Worm (Caenorhabditis elegans): ENCODE measurements around the gene srv-10.
A peak's percentile ranks its signal among the peaks of the same experiment; 100 is the strongest.

srv-10 gene

DNA sequence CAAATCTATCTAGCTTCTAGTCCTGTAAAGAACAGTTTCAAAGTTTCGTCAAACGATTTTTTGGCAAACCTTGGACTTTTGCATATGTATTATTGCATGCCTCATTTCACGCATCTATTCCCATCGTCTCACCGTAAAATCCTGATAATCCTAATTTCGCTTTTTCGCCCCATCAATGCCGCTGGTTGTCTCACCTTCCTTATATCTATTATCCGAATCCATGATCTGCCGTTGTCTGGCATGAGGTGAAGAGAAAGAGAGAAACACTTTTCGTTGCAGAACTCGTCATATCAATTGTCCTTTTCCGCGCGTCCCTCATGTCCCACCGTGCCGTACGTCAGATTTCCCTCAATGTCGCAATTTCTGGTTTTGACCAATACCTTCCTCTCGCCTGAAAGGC lies 9.1 kb upstream of the srv-10 start, which contains the start of gene cut-2:
cut-2 (plus strand) TSS at position 365 of the 400 bp plus-strand sequence.
- TF ChIP-seq blmp-1 (tag; optimal IDR thresholded peaks at IDR 0.05) (peak; percentile 63), nhr-85 (tag) (peak; percentile 35), aha-1 (tag; optimal IDR thresholded peaks at IDR 0.05) (no peak)

DNA sequence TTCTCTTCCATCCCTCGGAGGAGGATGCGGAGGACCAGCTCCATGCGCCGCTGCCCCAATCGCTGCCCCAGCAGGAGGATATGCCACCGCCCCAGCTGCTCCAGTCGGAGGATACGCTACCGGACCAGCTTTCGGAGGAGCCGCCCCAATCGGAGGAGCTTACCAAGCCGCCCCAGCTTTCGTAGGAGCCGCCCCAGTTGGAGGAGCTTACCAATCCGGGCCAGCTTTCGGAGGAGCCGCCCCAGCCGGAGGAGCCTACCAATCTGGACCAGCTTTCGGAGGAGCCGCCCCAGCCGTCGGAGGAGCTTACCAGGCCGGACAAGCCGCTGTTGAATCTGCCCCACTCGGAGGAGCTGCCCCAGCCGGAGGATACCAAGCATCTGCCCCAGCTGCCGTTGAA lies 8.2 kb upstream of the srv-10 start:
- peak; percentile 71 for TF ChIP-seq ceh-8 (GFP tag; optimal IDR thresholded peaks at IDR 0.05)
- TF ChIP-seq ama-1 (optimal IDR thresholded peaks at IDR 0.05) = no peak
- TF ChIP-seq zag-1 (tag; optimal IDR thresholded peaks at IDR 0.05) = no peak

DNA sequence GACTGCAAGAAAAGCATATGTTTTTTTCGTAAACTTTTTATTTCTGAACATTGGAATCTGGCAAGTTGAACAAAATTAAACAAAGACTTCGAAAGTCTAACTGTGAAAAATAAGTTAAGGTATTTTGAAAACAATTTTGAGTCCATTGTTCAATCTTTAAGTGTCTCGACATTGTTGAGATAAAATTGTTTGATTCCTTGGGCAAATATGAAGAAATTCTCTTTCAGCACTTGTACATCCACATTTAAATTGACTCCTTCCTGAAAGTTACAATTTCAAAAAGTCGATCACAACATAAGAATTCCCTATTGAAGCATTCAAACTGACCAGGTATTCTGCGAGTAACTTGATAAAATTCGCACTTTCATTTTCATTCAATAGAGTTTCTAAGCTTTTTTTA lies 7.6 kb upstream of the srv-10 start:
- TF ChIP-seq ceh-88 (GFP tag; IDR thresholded peaks at IDR 0.05) (no peak), ztf-4 (tag; optimal IDR thresholded peaks at IDR 0.05) (peak; percentile 17)

DNA sequence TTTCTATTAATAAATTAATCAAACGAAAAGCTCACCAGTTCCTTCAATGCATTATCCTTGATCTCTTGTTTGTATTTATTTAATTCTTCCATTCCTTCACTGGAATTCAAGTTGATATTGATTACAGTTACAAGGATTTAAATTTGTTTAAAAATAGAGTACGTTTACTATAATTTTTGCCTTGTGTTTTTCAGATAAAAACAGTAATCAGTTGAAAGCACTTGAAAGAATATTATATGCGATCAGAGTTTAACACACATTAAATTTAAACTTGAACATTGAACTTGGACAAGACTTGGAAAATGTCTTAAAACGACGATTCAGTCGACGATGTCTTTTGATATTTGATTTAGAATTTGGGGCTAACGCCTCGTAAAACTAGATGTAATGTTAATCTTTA lies 6.2 kb upstream of the srv-10 start, which contains the start of gene F53F1.6:
F53F1.6 (minus strand) TSS at position 101 of the 400 bp plus-strand sequence.
- TF ChIP-seq C04F5.9 (tag; optimal IDR thresholded peaks at IDR 0.05) (no peak), pqm-1 (tag; optimal IDR thresholded peaks at IDR 0.05) (no peak), pax-3 (tag; optimal IDR thresholded peaks at IDR 0.05) (no peak), mab-9 (GFP tag; IDR thresholded peaks at IDR 0.05) (no peak), lin-15B (tag; optimal IDR thresholded peaks at IDR 0.05) (no peak), sox-4 (tag; optimal IDR thresholded peaks at IDR 0.05) (no peak), nhr-12 (tag; optimal IDR thresholded peaks at IDR 0.05) (no peak), nhr-20 (tag; optimal IDR thresholded peaks at IDR 0.05) (no peak), tlp-1 (tag; optimal IDR thresholded peaks at IDR 0.05) (no peak), ztf-11 (tag; optimal IDR thresholded peaks at IDR 0.05) (no peak), blmp-1 (tag; optimal IDR thresholded peaks at IDR 0.05) (no peak), hlh-4 (tag; optimal IDR thresholded peaks at IDR 0.05) (no peak), lir-3 (tag; optimal IDR thresholded peaks at IDR 0.05; ENCODE audit: poor library complexity) (no peak), grh-1 (GFP tag; IDR thresholded peaks at IDR 0.05) (no peak), nhr-237 (tag; optimal IDR thresholded peaks at IDR 0.05) (no peak), fkh-10 (GFP tag; optimal IDR thresholded peaks at IDR 0.05) (no peak)

DNA sequence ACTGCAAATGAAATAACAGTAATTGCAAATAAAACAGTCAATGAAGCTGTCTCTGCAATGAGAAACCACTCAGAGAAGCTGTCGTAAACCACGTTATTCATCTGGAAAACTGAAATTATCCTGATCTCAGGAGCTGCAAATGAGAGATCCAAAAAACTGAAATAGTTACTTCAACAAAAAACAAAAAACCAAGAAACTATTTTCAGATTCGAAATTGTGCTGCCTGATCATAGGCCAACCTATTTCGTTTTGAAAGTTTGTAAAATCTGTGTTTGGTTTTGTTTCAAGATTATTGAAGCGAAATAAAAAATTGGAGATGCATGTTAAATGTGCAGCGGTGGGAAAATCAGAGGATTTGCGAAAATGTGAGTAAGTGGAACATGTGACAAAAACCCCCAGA lies 3.1 kb upstream of the srv-10 start, which contains the start of gene srv-8:
srv-8 (minus strand) TSS at position 101 of the 400 bp plus-strand sequence.
- no peak for TF ChIP-seq unc-98 (GFP tag; IDR thresholded peaks at IDR 0.05)
- no peak for TF ChIP-seq ztf-11 (tag; optimal IDR thresholded peaks at IDR 0.05)
- TF ChIP-seq fkh-8 (tag; optimal IDR thresholded peaks at IDR 0.05) = peak; percentile 45
- no peak for TF ChIP-seq mef-2 (tag; optimal IDR thresholded peaks at IDR 0.05)
- TF ChIP-seq jun-1 (tag; optimal IDR thresholded peaks at IDR 0.05) = no peak
- no peak for TF ChIP-seq fkh-10 (GFP tag; optimal IDR thresholded peaks at IDR 0.05)

DNA sequence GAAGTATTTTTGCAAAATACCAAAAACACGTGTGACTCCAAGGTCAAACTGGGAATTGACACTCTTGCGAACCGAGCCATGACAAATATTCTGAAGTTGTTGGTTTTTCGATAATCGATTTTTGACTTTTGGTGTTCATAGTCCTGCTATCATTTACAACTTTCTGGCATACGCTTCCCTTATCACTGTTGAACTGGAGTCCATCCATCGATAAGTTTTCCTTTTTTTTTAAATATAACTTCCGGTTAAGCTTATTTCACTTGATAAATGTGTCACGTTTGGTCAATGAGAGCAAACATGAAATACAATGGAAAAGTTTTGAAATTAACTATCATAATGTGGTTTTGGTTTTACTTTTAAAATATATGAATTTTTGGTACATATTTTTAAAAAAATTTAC lies 2.0 kb upstream of the srv-10 start:
- TF ChIP-seq elt-2 (tag; optimal IDR thresholded peaks at IDR 0.05) = peak; percentile 90
- TF ChIP-seq rnt-1 (tag; optimal IDR thresholded peaks at IDR 0.05) = no peak
- TF ChIP-seq hpl-2 (GFP tag; optimal IDR thresholded peaks at IDR 0.05) = no peak

DNA sequence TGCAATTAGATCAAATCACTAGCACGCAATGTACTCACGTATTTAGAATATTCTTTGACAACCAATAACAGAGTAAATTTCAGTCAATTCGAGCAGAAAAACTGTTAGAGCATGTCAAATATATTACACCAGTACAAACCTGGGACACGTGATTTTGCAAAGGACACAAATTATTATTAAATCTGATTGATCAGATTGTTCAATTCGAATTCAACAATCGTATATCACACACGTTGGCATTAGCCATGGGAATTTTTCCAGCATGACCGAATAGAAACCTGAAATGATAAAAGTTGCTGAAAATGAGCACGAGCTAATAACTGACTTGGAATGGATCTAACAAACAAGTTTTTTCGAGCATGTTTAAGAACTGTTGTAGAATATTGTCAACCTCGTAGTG lies 663 bp upstream of the srv-10 start, which contains the start of gene srv-9:
srv-9 (minus strand) TSS at position 101 of the 400 bp plus-strand sequence.
- TF ChIP-seq pax-3 (tag; optimal IDR thresholded peaks at IDR 0.05) (no peak), fkh-4 (tag; optimal IDR thresholded peaks at IDR 0.05; ENCODE audit: borderline replicate concordance) (no peak), nhr-71 (tag; optimal IDR thresholded peaks at IDR 0.05) (no peak), sox-4 (tag; optimal IDR thresholded peaks at IDR 0.05) (no peak), mep-1 (tag; optimal IDR thresholded peaks at IDR 0.05) (no peak), tlp-1 (tag; optimal IDR thresholded peaks at IDR 0.05) (no peak), unc-30 (tag; optimal IDR thresholded peaks at IDR 0.05) (no peak), nhr-47 (tag; optimal IDR thresholded peaks at IDR 0.05) (no peak), mab-9 (GFP tag; IDR thresholded peaks at IDR 0.05) (no peak), aha-1 (tag; optimal IDR thresholded peaks at IDR 0.05) (no peak), lin-14 (GFP tag; optimal IDR thresholded peaks at IDR 0.05) (no peak), rnt-1 (tag; optimal IDR thresholded peaks at IDR 0.05) (no peak), C04F5.9 (tag; optimal IDR thresholded peaks at IDR 0.05) (no peak), unc-98 (GFP tag; IDR thresholded peaks at IDR 0.05) (no peak), ztf-11 (tag; optimal IDR thresholded peaks at IDR 0.05) (no peak), alr-1 (tag; optimal IDR thresholded peaks at IDR 0.05; ENCODE audit: borderline replicate concordance) (no peak), hlh-4 (tag; optimal IDR thresholded peaks at IDR 0.05) (no peak), zip-4 (GFP tag; optimal IDR thresholded peaks at IDR 0.05) (no peak), unc-130 (tag; optimal IDR thresholded peaks at IDR 0.05) (no peak), isw-1 (GFP tag; IDR thresholded peaks at IDR 0.05) (no peak)

Measured in whole organism, L1 larva.